Worm (Caenorhabditis elegans) whole organism, midembryonic: ENCODE results near the gene ptr-5.
"Not testable (repeated sequence)": the region's sequence is repeated elsewhere in the genome, so short reads cannot be mapped to it uniquely, and the experiment has no call there.

Experiments used
- T22C8.4 ChIP-seq: fragments of 200-800 bp; sonication (Bioruptor generic); IDR thresholded peaks from 2 replicates; pipeline ENCODE4 v1.3.6; 2022; ENCODE audit warnings: missing genetic modification characterization, missing compliant biosample characterization
- cog-1 ChIP-seq: sonication (generic microtip); optimal IDR thresholded peaks from 2 replicates; lab custom pipeline; 2016; ENCODE audit warnings: missing genetic modification characterization, missing compliant biosample characterization
- flt-1 ChIP-seq: fragments of 200-800 bp; sonication (Bioruptor generic); IDR thresholded peaks from 2 replicates; pipeline ENCODE4 v1.3.6; 2022; ENCODE audit warnings: missing genetic modification characterization, missing compliant biosample characterization
- klf-2 ChIP-seq: fragments of 200-800 bp; sonication (Bioruptor generic); conservative IDR thresholded peaks from 2 replicates; pipeline ENCODE4 v1.3.6; 2022; ENCODE audit warnings: missing genetic modification reagents, missing genetic modification characterization, missing compliant biosample characterization
- med-1 ChIP-seq: sonication (generic microtip); optimal IDR thresholded peaks from 2 replicates; lab custom pipeline; 2017; ENCODE audit warnings: missing genetic modification characterization, mild to moderate bottlenecking, missing compliant biosample characterization, antibody characterized with exemption, missing genetic modification reagents; ENCODE audit not compliant: insufficient read depth
- ref-1 ChIP-seq: fragments of 200-800 bp; sonication (Bioruptor generic); conservative IDR thresholded peaks from 2 replicates; pipeline ENCODE4 v1.3.6; 2022; ENCODE audit warnings: missing genetic modification reagents, missing genetic modification characterization, missing compliant biosample characterization
- tab-1 ChIP-seq: fragments of 200-800 bp; sonication (Bioruptor generic); IDR thresholded peaks from 2 replicates; pipeline ENCODE4 v1.3.6; 2022; ENCODE audit warnings: missing genetic modification characterization, missing compliant biosample characterization
- ztf-23 ChIP-seq: fragments of 200-800 bp; sonication (Bioruptor generic); IDR thresholded peaks from 2 replicates; pipeline ENCODE4 v1.3.6; 2022; ENCODE audit warnings: missing genetic modification reagents, missing genetic modification characterization, missing compliant biosample characterization
- ztf-29 ChIP-seq: fragments of 200-800 bp; sonication (Bioruptor generic); IDR thresholded peaks from 2 replicates; pipeline ENCODE4 v1.3.6; 2022; ENCODE audit warnings: missing genetic modification reagents, missing genetic modification characterization, missing compliant biosample characterization

The ptr-5 gene

DNA sequence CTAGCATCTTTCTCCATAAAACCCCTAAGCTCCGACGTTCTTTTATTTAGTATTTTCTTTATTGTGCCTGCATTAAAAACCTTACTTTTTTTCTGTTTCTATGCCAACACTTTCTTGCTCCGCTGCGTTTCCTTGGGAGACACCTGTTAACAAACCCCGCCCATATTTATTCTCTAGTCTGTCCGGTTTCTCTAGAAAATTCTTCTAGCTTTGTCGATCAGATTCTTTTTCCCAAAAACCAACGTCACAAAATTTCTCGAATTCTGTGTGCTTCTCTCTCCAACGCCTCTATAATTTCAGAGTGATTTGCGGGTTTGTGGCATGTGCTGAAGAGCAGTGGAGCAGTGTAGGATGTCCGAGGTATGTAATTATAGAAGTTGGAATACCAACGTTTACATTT is at the start of gene ptr-5:
ptr-5 (plus strand) TSS at position 301 of the 400 bp plus-strand sequence.
- TF ChIP-seq ref-1 (GFP tag; lab: Robert Waterston, UW) (no peak), tab-1 (no peak), med-1 (GFP tag; lab: Kevin White, UChicago) (no peak), cog-1 (tag; lab: Kevin White, UChicago) (no peak), klf-2 (GFP tag; lab: Robert Waterston, UW) (no peak), ztf-29 (no peak), T22C8.4 (no peak), ztf-23 (GFP tag; lab: Robert Waterston, UW) (no peak), flt-1 (GFP tag; lab: Robert Waterston, UW) (no peak)

DNA sequence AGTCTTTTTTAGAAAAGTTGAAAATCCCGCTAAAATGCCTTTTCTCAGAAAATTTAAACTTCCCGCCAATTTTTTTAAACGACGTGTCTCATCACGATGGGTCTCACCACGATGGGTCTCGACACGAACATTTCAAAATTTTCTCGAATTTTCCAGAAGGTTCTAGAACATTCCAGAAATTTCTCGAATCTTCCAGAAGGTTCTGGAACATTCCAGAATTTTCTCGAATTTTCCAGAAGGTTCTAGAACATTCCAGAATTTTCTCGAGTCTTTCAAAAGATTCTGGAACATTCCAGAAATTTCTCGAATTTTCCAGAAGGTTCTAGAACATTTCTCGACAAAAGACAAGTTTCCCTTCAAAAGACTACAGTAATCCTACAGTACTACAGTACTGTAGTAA is 30.0 kb upstream of the ptr-5 start:
- TF ChIP-seq flt-1 (GFP tag; lab: Robert Waterston, UW) (peak; percentile 87), tab-1 (no peak)

DNA sequence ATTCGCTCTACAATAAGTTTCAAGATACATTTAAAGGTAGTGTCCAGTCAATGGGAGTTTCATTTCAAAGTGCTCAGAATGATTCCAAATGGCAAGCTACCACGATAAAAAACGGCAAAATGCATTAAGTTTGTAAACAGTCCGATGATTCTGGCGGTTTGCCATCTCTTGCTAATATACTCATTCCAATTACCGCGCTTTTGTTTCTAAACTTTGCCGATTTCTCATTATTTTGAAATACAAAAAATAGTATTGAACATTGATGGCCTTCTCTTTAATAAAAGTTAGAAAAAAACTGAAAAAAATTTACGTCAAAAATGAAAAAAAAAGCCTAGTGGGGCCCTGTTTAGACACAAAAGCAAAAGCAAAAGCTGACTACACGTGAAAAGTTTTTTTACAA is 24.4 kb upstream of the ptr-5 start:
- TF ChIP-seq ztf-23 (GFP tag; lab: Robert Waterston, UW) (no peak), flt-1 (GFP tag; lab: Robert Waterston, UW) (no peak), klf-2 (GFP tag; lab: Robert Waterston, UW) (no peak), ref-1 (GFP tag; lab: Robert Waterston, UW) (no peak), ztf-29 (no peak), cog-1 (tag; lab: Kevin White, UChicago) (no peak)

ce11 chrX:17294728-17295127 is 23.7 kb upstream of the ptr-5 start, which contains the start of gene C33E10.8:
Gene C33E10.8 (minus strand): TSS chrX:17294828.
- TF ChIP-seq med-1 (GFP tag; lab: Kevin White, UChicago) (no peak), ref-1 (GFP tag; lab: Robert Waterston, UW) (no peak), ztf-23 (GFP tag; lab: Robert Waterston, UW) (no peak), T22C8.4 (no peak), flt-1 (GFP tag; lab: Robert Waterston, UW) (no peak), cog-1 (tag; lab: Kevin White, UChicago) (no peak), tab-1 (no peak), ztf-29 (no peak), klf-2 (GFP tag; lab: Robert Waterston, UW) (no peak)

DNA sequence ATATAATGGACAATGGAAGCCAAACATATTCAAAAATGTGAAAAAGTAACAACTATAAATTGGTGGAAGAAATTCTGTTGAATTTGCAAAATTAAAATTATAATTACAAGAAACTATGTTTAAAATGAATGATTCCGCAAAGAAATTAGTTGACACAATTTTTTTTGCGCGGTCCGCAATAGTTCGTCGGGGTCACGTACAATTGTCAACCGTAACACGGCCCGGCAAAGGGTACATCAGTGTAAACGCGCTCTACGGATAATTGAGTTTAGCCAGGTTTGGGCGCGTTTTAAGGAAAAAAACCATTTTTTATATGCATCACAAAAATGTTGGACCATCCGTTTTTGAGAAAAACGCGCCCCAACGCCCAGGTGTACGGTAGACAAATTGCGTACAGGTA is 21.0 kb upstream of the ptr-5 start:
- TF ChIP-seq ztf-29 (no peak), T22C8.4 (no peak), tab-1 (no peak), flt-1 (GFP tag; lab: Robert Waterston, UW) (no peak), ref-1 (GFP tag; lab: Robert Waterston, UW) (no peak), klf-2 (GFP tag; lab: Robert Waterston, UW) (no peak), med-1 (GFP tag; lab: Kevin White, UChicago) (no peak), ztf-23 (GFP tag; lab: Robert Waterston, UW) (no peak), cog-1 (tag; lab: Kevin White, UChicago) (no peak)

- TF ChIP-seq tab-1 (0 out of 2 replicates have a peak, but pooled peaks have one; percentile 15), ztf-29 (no peak)
These were observed 17.6 kb upstream of the ptr-5 start for ce11 chrX:17300735-17301134.

- no peak for TF ChIP-seq flt-1 (GFP tag; lab: Robert Waterston, UW)
- TF ChIP-seq ztf-23 (GFP tag; lab: Robert Waterston, UW) = no peak
- TF ChIP-seq tab-1 = no peak
- TF ChIP-seq T22C8.4 = no peak
These were observed 16.5 kb upstream of the ptr-5 start, which contains the start of gene C33E10.10 for ce11 chrX:17301900-17302299. Gene C33E10.10 (minus strand): TSS chrX:17302000.

DNA sequence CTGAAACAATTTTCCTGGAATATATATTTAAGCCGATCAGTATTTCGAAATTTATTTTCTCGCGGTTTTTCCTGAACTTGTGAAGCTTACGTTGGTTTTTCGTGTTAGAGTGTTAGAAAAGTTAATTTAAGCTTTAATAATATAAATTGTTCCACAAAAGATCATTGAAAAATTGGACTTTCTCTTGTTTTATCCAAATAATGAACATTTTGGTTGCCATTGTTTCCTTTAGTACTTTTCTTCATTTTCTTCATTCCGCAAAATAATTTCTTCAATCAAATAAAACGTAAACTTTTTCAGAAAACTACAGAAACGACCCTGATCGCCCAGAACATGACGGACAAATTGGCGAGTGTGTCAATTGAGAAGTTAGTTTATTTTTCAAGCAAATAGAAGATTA is 16.0 kb upstream of the ptr-5 start, which contains the start of gene fbxa-120:
fbxa-120 (plus strand) TSS at position 301 of the 400 bp plus-strand sequence.
- TF ChIP-seq ztf-29 (no peak), klf-2 (GFP tag; lab: Robert Waterston, UW) (no peak), cog-1 (tag; lab: Kevin White, UChicago) (no peak), ref-1 (GFP tag; lab: Robert Waterston, UW) (no peak), med-1 (GFP tag; lab: Kevin White, UChicago) (no peak), T22C8.4 (no peak), ztf-23 (GFP tag; lab: Robert Waterston, UW) (no peak), flt-1 (GFP tag; lab: Robert Waterston, UW) (no peak)

- 0 out of 2 replicates have a peak, but pooled peaks have one; percentile 25 for TF ChIP-seq ztf-23 (GFP tag; lab: Robert Waterston, UW)
- TF ChIP-seq flt-1 (GFP tag; lab: Robert Waterston, UW) = peak; percentile 30; the same call in 1 of the 2 replicates
These were observed 13.5 kb upstream of the ptr-5 start, which contains the start of gene C33E10.1 for ce11 chrX:17304920-17305319. Gene C33E10.1 (plus strand): TSS chrX:17305220.

ce11 chrX:17310730-17311312 is 7.6 kb upstream of the ptr-5 start, which contains the start of gene C53C11.4:
Gene C53C11.4 (plus strand): TSS chrX:17310908.
- TF ChIP-seq tab-1; klf-2 (GFP tag; lab: Robert Waterston, UW); med-1 (GFP tag; lab: Kevin White, UChicago): not testable (repeated sequence)

DNA sequence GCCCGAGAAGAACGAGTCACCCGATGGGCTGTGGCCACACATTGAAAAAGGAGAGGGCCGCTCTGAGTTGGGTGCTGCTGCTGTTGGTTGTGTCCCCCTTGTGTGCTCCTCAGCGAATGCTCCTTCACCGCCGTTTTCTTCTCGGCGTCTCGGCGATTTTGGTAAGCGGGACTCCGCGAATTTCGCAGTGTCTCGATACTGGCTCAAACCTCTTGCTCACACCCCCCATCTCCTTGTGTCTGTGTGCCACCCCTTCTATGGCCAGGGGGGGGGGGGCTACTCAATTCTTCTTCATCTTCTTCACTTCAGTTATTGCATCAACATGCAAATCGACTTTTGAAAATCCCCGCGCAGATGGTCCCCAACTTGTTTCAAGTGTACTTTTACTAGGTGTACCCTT is 3.4 kb upstream of the ptr-5 start:
- TF ChIP-seq ref-1 (GFP tag; lab: Robert Waterston, UW) (no peak), cog-1 (tag; lab: Kevin White, UChicago) (peak; percentile 31), ztf-23 (GFP tag; lab: Robert Waterston, UW) (no peak), T22C8.4 (no peak), tab-1 (0 out of 2 replicates have a peak, but pooled peaks have one; percentile 33), ztf-29 (0 out of 2 replicates have a peak, but pooled peaks have one; percentile 14), med-1 (GFP tag; lab: Kevin White, UChicago) (no peak), klf-2 (GFP tag; lab: Robert Waterston, UW) (no peak), flt-1 (GFP tag; lab: Robert Waterston, UW) (no peak)
